Fruit fly (Drosophila melanogaster) whole organism: ENCODE data around the gene Sytalpha.

Source experiments
- CG8478 ChIP-seq: fragments of >200 bp; optimal IDR thresholded peaks from 2 replicates; lab custom pipeline; 2018; ENCODE audit warnings: inconsistent platforms
- Dll ChIP-seq: fragments of >200 bp; optimal IDR thresholded peaks from 2 replicates; lab custom pipeline; 2017
- EcR ChIP-seq, 2 experiments: fragments of >200 bp; optimal IDR thresholded peaks; 2 replicates each; lab custom pipeline; 2017; ENCODE audit warnings: missing biosample characterization in 2 of 2, missing genetic modification characterization in 2 of 2, missing genetic modification reagents in 2 of 2
- pan ChIP-seq: fragments of >200 bp; optimal IDR thresholded peaks from 2 replicates; lab custom pipeline; 2017
- psq ChIP-seq: fragments of >200 bp; optimal IDR thresholded peaks from 2 replicates; lab custom pipeline; 2017
- usp ChIP-seq: fragments of >200 bp; optimal IDR thresholded peaks from 2 replicates; lab custom pipeline; 2017; ENCODE audit warnings: missing biosample characterization, missing genetic modification characterization, mixed read lengths

The Sytalpha gene

DNA sequence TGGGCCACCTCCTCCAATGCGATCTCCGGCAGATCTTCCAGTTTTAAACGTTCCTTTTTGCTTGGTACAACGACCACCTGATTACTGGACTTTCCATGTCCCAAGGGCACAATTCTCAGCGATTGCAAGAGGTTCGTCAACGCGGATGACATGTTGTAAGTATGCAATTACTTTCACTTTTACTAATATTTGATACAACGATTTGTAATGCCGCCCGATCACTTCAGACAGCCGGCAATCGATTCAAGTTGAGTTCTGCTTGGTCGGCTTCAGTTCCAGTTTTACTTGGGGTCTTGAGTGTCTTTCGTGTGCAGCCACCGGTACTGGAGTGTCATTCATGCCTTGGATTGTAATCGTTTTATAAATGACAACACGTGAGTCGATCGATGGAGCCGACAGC lies at the start of gene Sytalpha, which contains the start of gene CG6870:
Sytalpha (plus strand) TSS at position 301 of the 400 bp plus-strand sequence.
CG6870 (minus strand) TSS at position 340 of the 400 bp plus-strand sequence.
- TF ChIP-seq Dll, result no peak
- TF ChIP-seq CG8478, result no peak
- no peak for TF ChIP-seq psq (lab: Kevin White, UChicago)
- TF ChIP-seq EcR (GFP tag; optimal IDR thresholded peaks at IDR 0.05; lab: Kevin White, UChicago), result no peak
- no peak for TF ChIP-seq pan (lab: Kevin White, UChicago)
- TF ChIP-seq usp, result no peak

DNA sequence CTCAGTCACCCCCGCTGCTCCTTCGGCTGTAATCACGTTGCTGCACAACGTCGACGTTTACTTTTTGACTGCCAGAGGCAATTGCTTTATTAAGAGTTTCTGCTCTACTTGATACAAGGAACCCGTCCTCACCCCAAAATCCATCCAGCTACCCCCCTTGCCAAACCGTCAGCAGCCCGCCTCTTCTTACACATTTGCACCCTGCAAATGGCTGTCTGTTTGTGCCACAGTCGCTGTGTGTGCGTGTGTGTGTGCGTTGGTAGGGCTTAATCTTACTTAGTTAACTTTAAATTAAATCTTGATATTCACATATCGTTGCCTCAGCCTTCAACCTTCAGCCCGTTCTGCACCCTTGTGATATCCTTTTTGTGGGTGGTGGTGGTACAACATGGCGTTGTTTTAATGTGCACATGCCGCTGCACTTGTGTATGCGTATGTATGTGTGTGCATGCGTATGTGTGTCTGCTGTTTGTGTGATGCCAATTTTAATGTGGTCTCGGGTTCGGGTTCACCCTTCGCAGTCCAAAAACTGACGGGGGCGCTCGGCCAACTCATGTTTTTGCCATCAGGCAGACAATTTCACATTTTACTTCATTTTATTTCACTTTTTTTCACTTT lies 49.3 kb upstream of the Sytalpha start:
- no peak for TF ChIP-seq usp
- TF ChIP-seq CG8478, result no peak
- TF ChIP-seq psq (lab: Kevin White, UChicago), result no peak
- no peak for TF ChIP-seq Dll
- TF ChIP-seq pan (lab: Kevin White, UChicago), result no peak
- TF ChIP-seq EcR (GFP tag; optimal IDR thresholded peaks at IDR 0.05; lab: Kevin White, UChicago), result no peak

DNA sequence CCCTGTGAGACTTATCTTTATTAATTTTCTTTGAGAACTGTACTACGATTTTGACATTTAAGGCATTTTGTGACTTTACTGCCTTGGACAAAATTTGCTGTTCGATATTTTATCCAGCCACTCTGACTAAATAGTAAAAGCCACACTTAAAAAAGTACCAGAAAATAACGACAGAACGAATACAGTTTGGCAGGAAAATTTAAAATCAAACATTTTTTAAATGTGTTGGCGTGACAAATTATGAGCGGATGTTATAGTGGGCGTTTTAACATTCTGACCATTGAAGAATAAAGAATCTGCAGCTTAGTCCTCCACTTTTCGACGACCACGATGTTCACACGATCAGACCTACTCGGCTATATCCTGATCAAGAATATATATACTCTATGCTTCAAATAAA lies 36.4 kb upstream of the Sytalpha start, which contains the start of gene CG7094:
CG7094 (minus strand) TSS at position 101 of the 400 bp plus-strand sequence.
- TF ChIP-seq usp (no peak), psq (lab: Kevin White, UChicago) (no peak), Dll (no peak), pan (lab: Kevin White, UChicago) (no peak), CG8478 (no peak), EcR (GFP tag; optimal IDR thresholded peaks at IDR 0.05; lab: Kevin White, UChicago) (no peak)

DNA sequence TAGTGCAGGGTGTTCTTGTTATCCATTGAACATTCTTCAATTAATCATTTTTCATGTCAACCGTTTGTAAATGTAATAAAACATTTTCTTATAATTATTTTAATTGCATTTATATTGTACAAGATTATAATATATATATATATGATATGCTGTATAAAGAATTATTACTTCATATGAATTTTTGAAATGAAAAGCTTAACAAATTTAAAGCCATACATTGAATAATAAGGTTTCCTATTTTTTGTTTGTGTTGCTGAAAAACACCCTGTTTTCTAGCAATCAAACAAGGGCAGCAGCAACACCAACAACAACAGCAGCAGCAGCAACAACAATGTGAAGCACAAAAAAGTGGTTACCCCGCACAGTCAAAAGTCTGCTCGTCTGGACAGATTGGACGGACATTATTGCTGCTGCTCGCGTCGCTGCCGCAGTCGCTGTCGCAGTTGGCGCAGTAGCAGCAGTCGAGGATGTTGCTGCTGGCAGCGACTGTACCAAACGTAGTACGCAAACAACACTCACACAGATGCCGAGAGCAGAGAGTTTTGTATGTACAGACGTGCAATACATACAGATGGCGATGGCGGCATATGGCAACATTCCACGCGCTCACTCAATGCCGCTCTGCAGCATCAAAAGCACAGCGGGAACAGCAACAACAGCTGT lies 33.8 kb upstream of the Sytalpha start:
- TF ChIP-seq pan (lab: Kevin White, UChicago), result no peak
- no peak for TF ChIP-seq usp
- TF ChIP-seq Dll, result no peak
- TF ChIP-seq EcR (GFP tag; optimal IDR thresholded peaks at IDR 0.05; lab: Kevin White, UChicago), result no peak
- TF ChIP-seq CG8478, result no peak
- no peak for TF ChIP-seq psq (lab: Kevin White, UChicago)

DNA sequence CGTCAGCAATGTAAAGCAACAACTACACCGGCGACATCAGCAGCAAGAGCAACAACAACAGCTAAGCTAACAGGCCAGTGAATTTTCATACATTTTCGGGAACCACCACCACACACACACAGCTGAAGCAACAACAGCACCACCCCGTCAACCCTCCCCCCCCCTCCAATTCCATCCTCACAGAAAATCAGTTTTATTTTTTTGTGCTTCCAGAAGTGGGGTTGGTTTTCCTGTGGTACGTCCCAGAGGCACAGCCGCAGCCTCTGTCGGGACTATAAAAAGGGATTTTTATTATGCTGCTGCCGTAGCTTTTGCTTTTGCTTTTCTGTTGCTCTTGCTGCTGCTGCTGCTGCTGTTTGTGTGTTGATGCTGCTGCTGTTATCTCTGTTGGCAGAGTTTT lies 32.8 kb upstream of the Sytalpha start:
- no peak for TF ChIP-seq usp

DNA sequence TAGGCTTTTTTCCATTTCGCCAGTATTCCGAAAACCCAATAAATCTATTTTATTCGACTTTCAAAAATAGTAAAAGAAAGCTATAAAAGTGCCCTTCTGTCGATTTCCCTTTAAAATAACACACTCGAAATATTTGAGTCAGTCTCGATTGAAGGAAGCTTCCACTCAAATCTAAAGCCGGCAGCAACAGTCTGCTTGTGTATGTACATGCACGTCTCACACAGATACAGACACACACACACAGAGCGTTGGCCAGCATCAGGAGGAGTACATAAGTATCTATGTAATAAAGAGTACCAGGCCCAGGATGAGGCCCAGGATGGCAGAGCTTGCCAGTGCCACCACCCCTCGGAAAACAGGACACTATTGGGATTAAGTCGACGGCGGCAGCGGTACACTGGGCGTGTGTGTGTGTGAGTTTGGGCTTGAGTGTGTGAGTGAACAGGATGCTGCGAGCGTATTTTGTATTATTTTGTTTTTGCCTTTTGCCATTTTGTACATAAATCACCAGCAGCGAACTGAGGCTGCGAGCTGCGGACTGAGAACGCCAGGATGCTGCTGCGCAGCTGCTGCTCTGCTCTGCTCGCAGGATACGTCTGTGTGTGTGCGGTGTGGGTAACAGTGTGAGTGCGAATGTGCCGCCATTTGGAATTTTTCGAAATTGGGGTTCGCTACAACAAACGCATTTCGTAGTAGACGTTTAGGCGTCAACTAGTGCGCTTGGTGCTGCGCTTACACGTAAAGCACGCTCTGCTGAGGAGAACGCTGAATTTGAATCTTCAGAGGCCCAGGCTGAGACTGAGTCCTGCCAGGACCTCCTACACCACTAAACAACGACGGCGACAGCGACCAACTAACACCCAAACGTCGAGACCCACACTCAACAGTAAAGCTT lies 31.7 kb upstream of the Sytalpha start:
- TF ChIP-seq CG8478, result no peak
- TF ChIP-seq psq (lab: Kevin White, UChicago), result no peak
- TF ChIP-seq EcR (GFP tag; optimal IDR thresholded peaks at IDR 0.05; lab: Kevin White, UChicago), result no peak
- TF ChIP-seq usp, result no peak
- no peak for TF ChIP-seq pan (lab: Kevin White, UChicago)
- no peak for TF ChIP-seq Dll

DNA sequence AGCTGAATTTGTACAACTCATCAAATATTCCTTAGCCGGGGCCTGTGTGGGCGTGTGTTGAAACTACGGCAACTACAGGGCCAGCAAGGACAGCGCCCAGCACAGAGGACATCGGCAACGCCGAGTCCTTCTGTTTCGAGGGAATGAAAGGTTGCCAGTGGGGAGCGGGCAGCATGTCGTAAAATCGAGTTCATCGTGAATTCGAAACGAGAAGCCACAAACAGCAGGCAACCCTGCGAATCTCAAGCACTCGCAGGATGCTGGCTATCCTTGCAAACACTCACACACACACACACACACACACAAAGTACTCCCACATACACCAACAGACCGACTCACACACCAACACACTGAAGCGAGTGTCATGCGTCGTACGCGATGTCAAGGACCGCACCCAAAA lies 30.1 kb upstream of the Sytalpha start:
- TF ChIP-seq usp (no peak), pan (lab: Kevin White, UChicago) (no peak), EcR (GFP tag; optimal IDR thresholded peaks at IDR 0.05; lab: Kevin White, UChicago) (no peak), Dll (no peak)

DNA sequence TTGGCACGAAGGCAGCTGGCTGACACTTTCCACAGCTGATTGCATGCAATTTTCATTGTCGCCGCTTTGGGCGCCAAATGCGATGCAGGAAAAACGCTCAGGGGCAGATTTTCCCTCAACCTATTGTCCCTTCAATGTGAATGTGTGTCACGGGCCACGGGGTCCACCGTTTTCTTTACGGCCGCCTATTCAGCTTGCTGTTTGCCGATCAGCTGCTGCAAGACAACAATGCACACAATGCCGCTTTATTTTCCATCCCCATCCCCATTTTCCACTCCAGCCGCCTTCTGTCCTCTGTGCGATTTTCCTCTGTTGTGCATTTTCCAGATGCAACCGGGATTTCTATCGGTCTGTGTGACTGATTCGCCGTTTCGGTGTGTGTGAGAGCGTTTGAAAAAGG lies 27.4 kb upstream of the Sytalpha start:
- TF ChIP-seq CG8478, result no peak
- no peak for TF ChIP-seq usp
- no peak for TF ChIP-seq Dll
- no peak for TF ChIP-seq EcR (GFP tag; optimal IDR thresholded peaks at IDR 0.05; lab: Kevin White, UChicago)

DNA sequence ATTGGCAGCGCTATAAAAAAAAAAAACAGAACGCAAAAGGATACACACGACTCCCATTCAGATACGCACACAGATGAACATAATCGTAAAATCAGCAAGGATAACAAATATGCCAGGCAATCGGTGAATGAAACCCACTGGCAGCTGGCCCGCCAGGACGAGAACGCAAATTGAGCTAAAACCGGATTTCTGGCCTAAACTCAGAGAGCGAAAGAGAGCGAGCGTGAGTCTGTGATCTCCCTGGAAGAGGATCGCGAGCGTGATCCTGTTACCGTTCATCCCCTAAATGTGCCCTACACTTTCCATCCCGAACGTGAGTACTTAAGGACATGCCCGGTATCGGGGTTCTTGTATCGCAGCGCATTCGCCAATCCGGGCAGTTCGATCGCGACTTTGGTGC lies 26.3 kb upstream of the Sytalpha start:
- TF ChIP-seq psq (lab: Kevin White, UChicago) (no peak), Dll (no peak), EcR (GFP tag; optimal IDR thresholded peaks at IDR 0.05; lab: Kevin White, UChicago) (no peak), pan (lab: Kevin White, UChicago) (no peak), usp (no peak), CG8478 (no peak)

DNA sequence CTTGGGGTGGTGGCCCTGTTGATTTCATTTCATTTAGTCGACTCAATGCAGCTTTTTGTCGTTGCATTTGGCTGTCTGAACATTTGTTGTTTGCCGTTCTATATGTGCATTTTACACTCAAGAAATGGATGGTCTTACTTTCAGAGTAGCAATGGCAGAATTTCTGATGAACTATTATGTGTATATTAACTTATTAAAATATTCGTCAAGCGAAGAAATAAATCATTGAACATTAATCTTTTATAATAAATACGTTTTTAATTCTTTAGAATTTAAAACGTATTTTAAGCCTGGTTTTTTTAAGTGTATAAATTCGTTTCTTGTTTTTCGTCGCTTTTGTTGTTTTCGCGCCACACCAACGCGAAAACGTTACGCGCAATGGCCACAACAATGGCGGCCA lies 19.0 kb upstream of the Sytalpha start:
- TF ChIP-seq EcR (GFP tag; optimal IDR thresholded peaks at IDR 0.05; lab: Kevin White, UChicago), result no peak
- no peak for TF ChIP-seq pan (lab: Kevin White, UChicago)
- TF ChIP-seq Dll, result no peak
- TF ChIP-seq CG8478, result no peak
- TF ChIP-seq psq (lab: Kevin White, UChicago), result no peak
- no peak for TF ChIP-seq usp

DNA sequence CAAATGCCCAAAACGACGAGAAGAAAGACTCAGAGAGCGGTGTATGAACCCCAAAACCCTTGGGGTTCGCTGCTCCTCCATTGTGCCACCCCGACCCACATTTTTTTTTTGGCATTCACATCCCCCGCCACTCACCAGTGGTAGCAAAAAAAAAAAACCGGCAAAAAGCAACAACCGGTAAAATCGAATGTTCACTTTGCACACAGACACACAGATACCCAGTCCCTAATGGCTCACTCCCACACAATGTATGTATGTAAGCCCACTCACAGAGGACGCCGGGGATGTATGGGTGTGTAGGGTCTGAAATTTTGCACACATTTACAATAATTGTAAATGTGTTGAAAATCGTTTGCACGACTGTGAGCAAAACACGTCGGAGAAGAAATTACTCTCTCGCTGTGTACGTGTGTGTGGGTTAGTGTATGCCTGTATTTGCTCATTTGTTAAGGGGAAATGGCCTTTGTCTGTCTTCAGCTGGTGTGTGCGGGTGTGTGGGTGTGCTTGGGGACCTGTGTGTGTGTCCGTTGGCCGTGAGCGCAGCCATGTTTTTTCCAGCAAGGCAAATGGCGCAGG lies 17.6 kb upstream of the Sytalpha start:
- TF ChIP-seq pan (lab: Kevin White, UChicago), result no peak
- TF ChIP-seq usp, result no peak
- TF ChIP-seq CG8478, result no peak
- no peak for TF ChIP-seq psq (lab: Kevin White, UChicago)

DNA sequence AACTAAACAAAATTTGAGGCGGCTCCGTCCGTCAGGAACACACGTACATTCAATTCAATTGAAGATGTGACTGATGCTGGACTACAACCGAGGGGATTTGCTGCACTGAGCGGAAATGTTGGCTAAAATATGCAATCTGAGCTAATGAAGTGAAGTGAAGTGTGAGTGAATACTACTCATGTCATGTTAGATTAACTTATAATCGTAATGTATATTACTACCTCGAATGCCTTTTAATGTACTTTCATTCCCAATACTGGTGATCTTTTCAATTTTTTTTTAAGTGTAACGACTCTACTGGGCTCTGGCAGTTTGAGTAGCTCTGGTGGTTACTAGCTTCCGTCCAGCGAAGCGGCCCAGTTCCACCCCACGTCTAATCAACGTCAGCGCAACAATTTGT lies 9.1 kb upstream of the Sytalpha start:
- no peak for TF ChIP-seq Dll

DNA sequence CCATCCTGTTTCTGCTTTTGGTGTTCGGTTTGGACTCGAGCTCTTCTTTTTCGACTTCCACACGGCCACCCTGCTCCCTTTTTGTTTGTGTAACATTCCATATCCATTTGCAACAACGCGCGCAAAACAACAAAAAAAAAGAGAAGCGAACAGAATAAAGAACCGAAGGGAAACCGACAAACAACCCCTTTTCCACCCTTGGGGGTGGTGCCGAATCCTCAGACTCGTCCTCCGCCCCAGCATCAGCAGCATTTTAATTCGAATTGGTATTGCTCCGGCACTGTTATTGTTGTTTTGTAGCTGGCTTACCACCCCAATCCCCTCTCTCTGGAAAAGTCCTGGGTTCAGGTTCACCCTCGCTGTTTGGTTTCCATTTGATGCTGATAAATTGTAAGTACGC lies 7.1 kb upstream of the Sytalpha start:
- TF ChIP-seq Dll (no peak), usp (no peak), psq (lab: Kevin White, UChicago) (no peak), EcR (GFP tag; optimal IDR thresholded peaks at IDR 0.05; lab: Kevin White, UChicago) (no peak), pan (lab: Kevin White, UChicago) (no peak), CG8478 (no peak)
